Worm (Caenorhabditis elegans) whole organism, midembryonic: ENCODE measurements around the gene glb-19.
A peak's percentile ranks its signal among the peaks of the same experiment; 100 is the strongest.
"Not testable (repeated sequence)": the region's sequence is repeated elsewhere in the genome, so short reads cannot be mapped to it uniquely, and the experiment has no call there.

ENCODE experiments used
- T22C8.4 ChIP-seq: fragments of 200-800 bp; sonication (Bioruptor generic); IDR thresholded peaks from 2 replicates; pipeline ENCODE4 v1.3.6; 2022; ENCODE audit warnings: missing genetic modification characterization, missing compliant biosample characterization
- cog-1 ChIP-seq: sonication (generic microtip); optimal IDR thresholded peaks from 2 replicates; lab custom pipeline; 2016; ENCODE audit warnings: missing genetic modification characterization, missing compliant biosample characterization
- flt-1 ChIP-seq: fragments of 200-800 bp; sonication (Bioruptor generic); IDR thresholded peaks from 2 replicates; pipeline ENCODE4 v1.3.6; 2022; ENCODE audit warnings: missing genetic modification characterization, missing compliant biosample characterization
- klf-2 ChIP-seq: fragments of 200-800 bp; sonication (Bioruptor generic); conservative IDR thresholded peaks from 2 replicates; pipeline ENCODE4 v1.3.6; 2022; ENCODE audit warnings: missing genetic modification reagents, missing genetic modification characterization, missing compliant biosample characterization
- med-1 ChIP-seq: sonication (generic microtip); optimal IDR thresholded peaks from 2 replicates; lab custom pipeline; 2017; ENCODE audit warnings: missing genetic modification characterization, mild to moderate bottlenecking, missing compliant biosample characterization, antibody characterized with exemption, missing genetic modification reagents; ENCODE audit not compliant: insufficient read depth
- ref-1 ChIP-seq: fragments of 200-800 bp; sonication (Bioruptor generic); conservative IDR thresholded peaks from 2 replicates; pipeline ENCODE4 v1.3.6; 2022; ENCODE audit warnings: missing genetic modification reagents, missing genetic modification characterization, missing compliant biosample characterization
- tab-1 ChIP-seq: fragments of 200-800 bp; sonication (Bioruptor generic); IDR thresholded peaks from 2 replicates; pipeline ENCODE4 v1.3.6; 2022; ENCODE audit warnings: missing genetic modification characterization, missing compliant biosample characterization
- ztf-23 ChIP-seq: fragments of 200-800 bp; sonication (Bioruptor generic); IDR thresholded peaks from 2 replicates; pipeline ENCODE4 v1.3.6; 2022; ENCODE audit warnings: missing genetic modification reagents, missing genetic modification characterization, missing compliant biosample characterization
- ztf-29 ChIP-seq: fragments of 200-800 bp; sonication (Bioruptor generic); IDR thresholded peaks from 2 replicates; pipeline ENCODE4 v1.3.6; 2022; ENCODE audit warnings: missing genetic modification reagents, missing genetic modification characterization, missing compliant biosample characterization

Gene glb-19

DNA sequence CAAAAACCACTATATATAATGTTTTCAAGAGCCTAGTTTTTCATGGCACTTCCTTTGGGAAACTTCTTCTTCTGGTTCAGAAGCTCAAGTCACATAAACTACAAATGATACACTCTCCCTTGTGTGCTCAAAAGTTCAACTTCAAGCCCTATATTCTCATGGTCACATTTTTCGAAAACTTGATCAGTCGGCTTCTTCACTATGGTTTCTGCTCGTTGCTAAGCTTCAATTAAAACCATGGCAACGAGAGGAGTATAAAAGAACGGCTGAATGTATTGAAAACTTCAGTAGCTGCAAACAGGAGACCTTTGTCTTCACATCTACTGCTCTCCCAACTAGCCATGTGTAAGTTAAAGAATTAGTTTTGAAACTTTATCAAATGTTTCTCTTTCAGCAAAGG, 33.4 kb upstream of the glb-19 start, which contains the start of gene R102.2:
Gene R102.2, plus strand, starts transcription at position 301 of the 400 bp plus-strand sequence.
- TF ChIP-seq ref-1; cog-1 (tag; lab: Kevin White, UChicago); T22C8.4 (GFP tag; lab: Robert Waterston, UW): not testable (repeated sequence)

DNA sequence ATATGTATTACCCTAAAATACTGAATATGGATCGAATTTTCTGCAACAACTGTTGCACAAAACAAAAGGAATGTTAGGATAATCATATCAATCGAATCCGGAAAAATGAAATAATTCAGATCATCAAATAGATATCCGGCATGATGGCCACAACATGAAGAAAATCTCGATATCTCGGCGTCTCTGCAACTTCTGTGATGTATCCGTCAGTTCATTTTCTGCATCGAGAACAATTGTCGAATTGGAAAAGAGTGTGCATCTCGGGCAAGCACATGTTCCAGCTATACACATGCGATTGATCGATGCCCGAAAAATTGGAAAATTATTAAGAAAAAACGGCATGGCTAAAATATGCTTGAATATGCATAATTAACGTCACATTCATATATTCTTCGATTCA, 31.8 kb upstream of the glb-19 start, which contains the start of the genes K08C7.6 and R102.1:
Gene K08C7.6, minus strand, starts transcription at position 101 of the 400 bp plus-strand sequence.
Gene R102.1, plus strand, starts transcription at position 291 of the 400 bp plus-strand sequence.
- TF ChIP-seq ztf-29 (GFP tag; lab: Robert Waterston, UW), result no peak
- TF ChIP-seq klf-2 (GFP tag; lab: Robert Waterston, UW), result no peak
- TF ChIP-seq ref-1, result no peak
- TF ChIP-seq T22C8.4 (GFP tag; lab: Robert Waterston, UW), result no peak
- TF ChIP-seq med-1, result no peak
- no peak for TF ChIP-seq tab-1 (GFP tag; lab: Robert Waterston, UW)
- no peak for TF ChIP-seq flt-1
- TF ChIP-seq ztf-23 (GFP tag; lab: Robert Waterston, UW), result no peak
- TF ChIP-seq cog-1 (tag; lab: Kevin White, UChicago), result no peak

DNA sequence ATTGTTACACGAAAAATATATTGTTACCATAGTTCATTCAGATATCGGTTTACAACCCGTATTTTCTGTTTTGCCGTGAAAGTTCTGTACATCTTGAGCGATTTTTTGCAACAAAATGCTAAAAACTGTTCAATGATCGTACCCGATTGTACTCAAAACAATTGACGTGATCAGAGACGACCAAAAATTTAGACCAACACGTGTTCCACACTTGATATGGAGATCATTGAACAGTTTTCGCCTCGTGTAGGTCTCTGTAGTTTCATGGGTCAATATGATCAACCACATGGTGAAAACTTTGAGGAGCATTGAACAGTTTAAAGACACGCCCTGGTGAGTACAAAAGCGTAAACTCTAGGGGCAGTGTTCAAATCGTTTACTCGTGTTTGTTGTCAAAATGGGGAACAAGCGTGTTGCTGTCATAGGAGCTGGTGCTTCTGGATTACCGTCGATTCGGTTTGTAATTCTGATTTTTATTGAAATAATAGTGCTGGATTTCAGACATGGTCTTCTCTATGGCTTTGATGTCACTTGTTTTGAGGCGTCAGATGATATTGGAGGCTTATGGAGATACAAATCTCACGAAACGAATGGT, 28.3 kb upstream of the glb-19 start, which contains the start of gene fmo-2:
Gene fmo-2, plus strand, starts transcription at position 370 of the 595 bp plus-strand sequence.
- TF ChIP-seq flt-1 (no peak), ztf-23 (GFP tag; lab: Robert Waterston, UW) (no peak)

DNA sequence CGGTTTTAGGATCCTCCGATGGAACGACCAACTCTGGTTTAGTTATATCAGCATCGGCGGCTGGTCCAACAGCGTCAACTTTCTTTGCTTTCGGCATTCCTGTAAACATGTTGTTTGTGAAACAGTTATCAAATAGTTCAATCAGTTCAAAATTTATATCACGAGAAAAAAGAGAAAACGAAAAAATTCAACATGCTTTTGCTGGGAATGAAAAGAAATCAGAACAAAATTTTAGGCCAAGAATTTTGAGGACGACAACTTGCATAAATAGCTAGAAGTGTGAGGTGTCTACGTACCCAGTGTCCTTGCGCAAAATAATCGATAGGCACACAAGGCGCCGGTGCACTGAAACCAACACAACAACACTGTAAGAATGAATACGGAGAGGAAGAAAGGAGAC, 26.4 kb upstream of the glb-19 start, which contains the start of gene K08C7.4:
Gene K08C7.4, minus strand, starts transcription at position 101 of the 400 bp plus-strand sequence.
- no peak for TF ChIP-seq med-1
- no peak for TF ChIP-seq cog-1 (tag; lab: Kevin White, UChicago)
- TF ChIP-seq flt-1, result no peak
- TF ChIP-seq tab-1 (GFP tag; lab: Robert Waterston, UW), result no peak
- no peak for TF ChIP-seq ztf-23 (GFP tag; lab: Robert Waterston, UW)
- TF ChIP-seq ztf-29 (GFP tag; lab: Robert Waterston, UW), result no peak
- TF ChIP-seq ref-1, result no peak
- TF ChIP-seq T22C8.4 (GFP tag; lab: Robert Waterston, UW), result no peak
- TF ChIP-seq klf-2 (GFP tag; lab: Robert Waterston, UW), result no peak

DNA sequence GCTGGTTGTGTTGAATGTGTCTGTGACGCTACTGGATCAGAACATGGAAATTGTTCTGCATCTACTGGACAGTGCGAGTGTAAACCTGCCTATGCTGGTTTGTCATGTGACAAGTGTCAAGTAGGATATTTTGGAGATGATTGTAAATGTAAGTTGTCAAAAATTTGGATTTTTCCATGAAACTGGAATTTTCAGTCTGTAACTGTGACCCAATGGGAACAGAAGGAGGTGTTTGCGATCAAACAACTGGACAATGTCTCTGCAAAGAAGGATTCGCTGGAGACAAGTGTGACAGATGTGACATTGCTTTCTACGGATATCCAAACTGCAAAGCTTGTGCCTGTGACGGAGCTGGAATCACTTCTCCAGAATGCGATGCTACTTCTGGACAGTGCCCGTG, 14.6 kb upstream of the glb-19 start:
- TF ChIP-seq cog-1 (tag; lab: Kevin White, UChicago), result no peak
- no peak for TF ChIP-seq ztf-29 (GFP tag; lab: Robert Waterston, UW)
- no peak for TF ChIP-seq klf-2 (GFP tag; lab: Robert Waterston, UW)
- TF ChIP-seq med-1, result no peak
- no peak for TF ChIP-seq ref-1
- no peak for TF ChIP-seq T22C8.4 (GFP tag; lab: Robert Waterston, UW)
- TF ChIP-seq flt-1, result no peak
- TF ChIP-seq tab-1 (GFP tag; lab: Robert Waterston, UW), result no peak
- no peak for TF ChIP-seq ztf-23 (GFP tag; lab: Robert Waterston, UW)

DNA sequence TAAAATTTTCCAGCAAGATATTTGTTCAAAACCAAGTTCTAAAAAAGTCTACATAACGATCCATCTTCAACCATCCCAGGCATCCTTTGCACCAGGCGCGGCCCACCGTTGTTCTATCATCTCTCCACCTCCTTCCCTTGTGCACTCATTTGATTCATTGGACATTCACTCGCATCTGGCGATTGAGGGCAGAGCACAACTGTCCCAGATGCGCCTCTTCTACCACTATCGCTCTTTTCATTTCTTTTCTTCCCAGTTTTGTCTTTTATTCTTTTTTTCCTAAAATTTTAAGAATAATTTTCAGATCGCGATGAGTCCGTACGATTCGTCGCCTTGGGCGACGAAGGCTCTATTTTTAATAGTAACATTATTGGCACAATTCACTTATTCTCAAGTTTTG, 12.6 kb upstream of the glb-19 start, which contains the start of gene epi-1:
Gene epi-1, plus strand, starts transcription at position 301 of the 400 bp plus-strand sequence.
- TF ChIP-seq tab-1 (GFP tag; lab: Robert Waterston, UW) (no peak), med-1 (no peak), ztf-29 (GFP tag; lab: Robert Waterston, UW) (no peak)

DNA sequence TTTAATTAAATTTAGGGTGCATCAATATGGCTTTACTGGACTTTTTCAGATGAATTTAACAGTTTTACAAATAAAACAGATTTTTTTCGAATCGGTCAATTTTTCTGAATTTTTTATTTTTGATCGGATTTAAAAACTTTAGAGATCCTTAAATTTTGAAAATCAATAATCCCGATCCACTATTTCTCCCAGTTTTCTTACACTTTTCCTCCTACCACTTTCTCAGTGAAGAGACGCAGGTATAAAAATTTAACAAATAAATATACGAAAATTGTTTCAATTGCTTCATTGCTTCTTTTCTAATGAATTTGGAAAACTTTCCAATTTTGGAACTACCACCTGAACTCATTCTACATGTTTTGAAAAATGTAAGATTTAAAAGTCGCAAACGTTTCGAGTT, 10.2 kb upstream of the glb-19 start, which contains the start of gene K08C7.7:
Gene K08C7.7, plus strand, starts transcription at position 301 of the 400 bp plus-strand sequence.
- TF ChIP-seq klf-2 (GFP tag; lab: Robert Waterston, UW) (no peak), med-1 (no peak), tab-1 (GFP tag; lab: Robert Waterston, UW) (no peak)

DNA sequence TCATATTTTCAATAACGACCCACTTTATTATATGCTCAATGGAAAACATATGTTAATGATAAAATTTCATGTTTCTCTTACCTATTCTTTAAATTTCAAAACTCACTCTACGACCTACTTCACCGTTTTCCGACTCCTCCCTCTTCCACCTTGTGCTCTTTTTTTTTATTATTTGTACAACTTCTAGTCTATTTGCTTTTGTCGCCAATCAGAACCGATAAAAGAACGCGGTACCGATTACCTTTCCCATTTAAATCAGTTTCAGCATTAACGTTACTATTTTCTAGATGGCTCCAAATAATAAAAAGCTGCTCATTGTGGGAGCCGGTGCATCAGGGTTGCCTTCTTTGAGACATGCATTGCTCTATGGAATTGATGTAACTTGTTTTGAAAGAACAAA, 7.8 kb upstream of the glb-19 start, which contains the start of gene fmo-1:
Gene fmo-1, plus strand, starts transcription at position 98 of the 400 bp plus-strand sequence.
- TF ChIP-seq cog-1 (tag; lab: Kevin White, UChicago), result no peak
- TF ChIP-seq flt-1, result no peak
- no peak for TF ChIP-seq T22C8.4 (GFP tag; lab: Robert Waterston, UW)
- TF ChIP-seq klf-2 (GFP tag; lab: Robert Waterston, UW), result no peak
- TF ChIP-seq ztf-29 (GFP tag; lab: Robert Waterston, UW), result no peak
- TF ChIP-seq ref-1, result no peak
- TF ChIP-seq ztf-23 (GFP tag; lab: Robert Waterston, UW), result no peak
- TF ChIP-seq med-1, result no peak
- no peak for TF ChIP-seq tab-1 (GFP tag; lab: Robert Waterston, UW)

DNA sequence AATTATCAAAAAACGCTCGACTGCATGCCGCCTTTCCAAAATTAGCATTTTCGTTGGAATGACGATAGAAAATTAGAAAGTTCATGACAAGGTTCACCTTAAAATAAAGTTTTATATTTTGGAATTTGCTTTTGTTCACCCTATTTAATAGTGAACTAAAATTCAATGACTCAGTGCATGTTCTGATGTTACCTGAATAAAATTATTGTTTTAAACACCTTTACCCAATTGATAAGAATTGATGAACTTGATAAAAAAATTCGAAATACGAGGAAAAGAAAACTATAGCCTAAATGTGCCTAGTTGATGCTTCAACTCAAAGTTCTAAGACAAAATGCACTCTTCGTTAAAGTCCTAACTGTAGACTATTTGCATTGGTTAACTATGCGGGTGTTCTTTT, 7.1 kb upstream of the glb-19 start:
- TF ChIP-seq ztf-29 (GFP tag; lab: Robert Waterston, UW) (no peak), T22C8.4 (GFP tag; lab: Robert Waterston, UW) (no peak), tab-1 (GFP tag; lab: Robert Waterston, UW) (no peak), ref-1 (no peak), cog-1 (tag; lab: Kevin White, UChicago) (no peak), flt-1 (no peak), med-1 (no peak), ztf-23 (GFP tag; lab: Robert Waterston, UW) (no peak), klf-2 (GFP tag; lab: Robert Waterston, UW) (no peak)

DNA sequence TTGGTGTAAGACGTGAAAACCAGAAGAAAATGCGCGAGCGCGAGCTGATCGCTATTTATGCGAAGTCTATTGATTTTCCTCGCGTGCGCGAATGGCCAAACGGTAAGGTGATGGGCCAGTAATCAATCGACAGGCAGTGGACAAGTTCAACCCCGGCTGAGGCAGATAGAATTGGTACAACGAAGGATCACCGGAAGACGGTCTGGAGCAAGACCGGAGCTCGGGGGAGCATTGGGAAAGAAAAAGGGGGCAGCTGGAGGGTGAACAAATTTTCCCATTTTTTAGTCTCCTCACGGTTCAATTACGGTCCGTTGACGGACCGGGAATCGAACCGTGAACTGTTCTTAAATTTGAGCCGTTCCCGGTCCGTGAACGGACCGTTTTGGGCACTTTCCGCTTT, 4.4 kb upstream of the glb-19 start:
- TF ChIP-seq ztf-29 (GFP tag; lab: Robert Waterston, UW) (0 out of 2 replicates have a peak, but pooled peaks have one; percentile 16), ztf-23 (GFP tag; lab: Robert Waterston, UW) (peak; percentile 60; the same call in 1 of the 2 replicates), tab-1 (GFP tag; lab: Robert Waterston, UW) (peak; percentile 77)
